Worm (Caenorhabditis elegans) whole organism, young adult: ENCODE measurements around the gene txt-13.

Experiments used
- B0336.3 ChIP-seq: fragments of 200-800 bp; sonication (Bioruptor generic); IDR thresholded peaks from 2 replicates; pipeline ENCODE4 v1.3.6; 2022; ENCODE audit warnings: missing genetic modification characterization, missing compliant biosample characterization
- C06A6.2 ChIP-seq: fragments of 200-800 bp; sonication (Bioruptor generic); conservative IDR thresholded peaks from 2 replicates; pipeline ENCODE4 v1.3.6; 2022; ENCODE audit warnings: missing genetic modification characterization, missing compliant biosample characterization
- F39B2.1 ChIP-seq: fragments of 200-800 bp; sonication (Bioruptor generic); IDR thresholded peaks from 2 replicates; pipeline ENCODE4 v1.3.6; 2022; ENCODE audit warnings: missing genetic modification reagents, missing genetic modification characterization, missing compliant biosample characterization
- F49E8.2 ChIP-seq: sonication (generic microtip); optimal IDR thresholded peaks from 3 replicates; lab custom pipeline; 2017; ENCODE audit warnings: missing genetic modification characterization, mild to moderate bottlenecking, missing compliant biosample characterization, antibody characterized with exemption, moderate library complexity; ENCODE audit not compliant: insufficient read depth
- F57C9.4 ChIP-seq: sonication (generic microtip); optimal IDR thresholded peaks from 2 replicates; lab custom pipeline; 2017; ENCODE audit warnings: mild to moderate bottlenecking, missing genetic modification characterization, missing compliant biosample characterization
- K12H6.12 ChIP-seq: fragments of 200-800 bp; sonication (Bioruptor generic); optimal IDR thresholded peaks from 2 replicates; lab custom pipeline; 2018; ENCODE audit warnings: mild to moderate bottlenecking, missing genetic modification characterization, missing compliant biosample characterization
- T26A5.8 ChIP-seq: sonication (generic microtip); optimal IDR thresholded peaks from 2 replicates; lab custom pipeline; 2016; ENCODE audit warnings: missing genetic modification characterization, missing compliant biosample characterization
- Y53F4B.3 ChIP-seq: fragments of 200-800 bp; sonication (Bioruptor generic); IDR thresholded peaks from 2 replicates; pipeline ENCODE4 v1.3.6; 2022; ENCODE audit warnings: missing genetic modification reagents, missing genetic modification characterization, missing compliant biosample characterization
- Y53G8AR.9 ChIP-seq: fragments of 200-800 bp; sonication (Bioruptor generic); conservative IDR thresholded peaks from 2 replicates; pipeline ENCODE4 v1.3.6; 2022; ENCODE audit warnings: missing genetic modification reagents, missing genetic modification characterization, missing compliant biosample characterization
- Y56A3A.18 ChIP-seq: fragments of 200-800 bp; sonication (Bioruptor generic); IDR thresholded peaks from 2 replicates; pipeline ENCODE4 v1.3.6; 2022; ENCODE audit warnings: missing genetic modification reagents, missing genetic modification characterization, missing compliant biosample characterization
- Y67H2A.10 ChIP-seq: fragments of 200-800 bp; sonication (Bioruptor generic); conservative IDR thresholded peaks from 2 replicates; pipeline ENCODE4 v1.3.6; 2022; ENCODE audit warnings: missing genetic modification reagents, missing genetic modification characterization, missing compliant biosample characterization
- ZK185.1 ChIP-seq: sonication (generic microtip); optimal IDR thresholded peaks from 2 replicates; lab custom pipeline; 2016; ENCODE audit warnings: mild to moderate bottlenecking, missing genetic modification characterization, missing compliant biosample characterization; ENCODE audit not compliant: poor library complexity, severe bottlenecking
- akir-1 ChIP-seq: fragments of 200-800 bp; sonication (Bioruptor generic); optimal IDR thresholded peaks from 2 replicates; lab custom pipeline; 2018; ENCODE audit warnings: mild to moderate bottlenecking, missing genetic modification characterization, moderate library complexity, missing compliant biosample characterization
- attf-3 ChIP-seq: fragments of 200-800 bp; sonication (Bioruptor generic); conservative IDR thresholded peaks from 2 replicates; pipeline ENCODE4 v1.3.6; 2022; ENCODE audit warnings: missing genetic modification reagents, missing genetic modification characterization, missing compliant biosample characterization
- cebp-1 ChIP-seq, 2 experiments: fragments of 200-800 bp in 1 of 2; sonication (Bioruptor generic) in 1 of 2; sonication (generic microtip) in 1 of 2; IDR thresholded peaks in 1 of 2; optimal IDR thresholded peaks in 1 of 2; 2 replicates each; pipeline versions ENCODE4 v1.3.6 to Lab custom; 2017 to 2022; ENCODE audit warnings: missing compliant biosample characterization in 2 of 2, missing genetic modification characterization in 2 of 2, mild to moderate bottlenecking in 1 of 2, missing genetic modification reagents in 1 of 2, moderate library complexity in 1 of 2
- ceh-27 ChIP-seq: fragments of 200-800 bp; sonication (Bioruptor generic); optimal IDR thresholded peaks from 2 replicates; lab custom pipeline; 2018; ENCODE audit warnings: mild to moderate bottlenecking, missing genetic modification characterization, moderate library complexity, missing compliant biosample characterization
- ceh-40 ChIP-seq: fragments of 200-800 bp; sonication (Bioruptor generic); IDR thresholded peaks from 2 replicates; pipeline ENCODE4 v1.3.6; 2022; ENCODE audit warnings: missing genetic modification characterization, missing compliant biosample characterization
- ceh-79 ChIP-seq: sonication (generic microtip); optimal IDR thresholded peaks from 2 replicates; lab custom pipeline; 2017; ENCODE audit warnings: mild to moderate bottlenecking, missing genetic modification characterization, missing compliant biosample characterization
- ceh-91 ChIP-seq: fragments of 200-800 bp; sonication (Bioruptor generic); IDR thresholded peaks from 2 replicates; pipeline ENCODE4 v1.3.6; 2022; ENCODE audit warnings: missing genetic modification reagents, missing genetic modification characterization, missing compliant biosample characterization
- egl-18 ChIP-seq: fragments of 200-800 bp; sonication (Bioruptor generic); IDR thresholded peaks from 2 replicates; pipeline ENCODE4 v1.3.6; 2022; ENCODE audit warnings: missing genetic modification reagents, missing genetic modification characterization, missing compliant biosample characterization
- fkh-3 ChIP-seq: sonication (generic microtip); optimal IDR thresholded peaks from 2 replicates; lab custom pipeline; 2016; ENCODE audit warnings: mild to moderate bottlenecking, missing genetic modification characterization, missing compliant biosample characterization
- gei-17 ChIP-seq: fragments of 200-800 bp; sonication (Bioruptor generic); optimal IDR thresholded peaks from 2 replicates; lab custom pipeline; 2018; ENCODE audit warnings: mild to moderate bottlenecking, missing genetic modification characterization, missing compliant biosample characterization
- hlh-12 ChIP-seq: sonication (generic microtip); optimal IDR thresholded peaks from 2 replicates; lab custom pipeline; 2016; ENCODE audit warnings: missing genetic modification characterization, missing compliant biosample characterization
- hmg-1.2 ChIP-seq: fragments of 200-800 bp; sonication (Bioruptor generic); IDR thresholded peaks from 2 replicates; pipeline ENCODE4 v1.3.6; 2022; ENCODE audit warnings: missing genetic modification reagents, missing genetic modification characterization, missing compliant biosample characterization
- lin-40 ChIP-seq: sonication (generic microtip); optimal IDR thresholded peaks from 2 replicates; lab custom pipeline; 2016; ENCODE audit warnings: missing genetic modification characterization, mild to moderate bottlenecking, missing compliant biosample characterization, missing genotype, missing genetic modification reagents
- lsy-27 ChIP-seq: sonication (generic microtip); optimal IDR thresholded peaks from 2 replicates; lab custom pipeline; 2017; ENCODE audit warnings: missing genetic modification characterization, mild to moderate bottlenecking, missing compliant biosample characterization, antibody characterized with exemption, missing genotype, borderline replicate concordance; ENCODE audit not compliant: insufficient read depth
- madf-3 ChIP-seq: fragments of 200-800 bp; sonication (Bioruptor generic); IDR thresholded peaks from 2 replicates; pipeline ENCODE4 v1.3.6; 2022; ENCODE audit warnings: missing genetic modification reagents, missing genetic modification characterization, missing compliant biosample characterization
- madf-6 ChIP-seq: fragments of 200-800 bp; sonication (Bioruptor generic); IDR thresholded peaks from 2 replicates; pipeline ENCODE4 v1.3.6; 2022; ENCODE audit warnings: missing genetic modification reagents, missing genetic modification characterization, missing compliant biosample characterization
- madf-8 ChIP-seq: fragments of 200-800 bp; sonication (Bioruptor generic); conservative IDR thresholded peaks from 2 replicates; pipeline ENCODE4 v1.3.6; 2022; ENCODE audit warnings: missing genetic modification reagents, missing genetic modification characterization, missing compliant biosample characterization
- mcd-1 ChIP-seq: fragments of 200-800 bp; sonication (Bioruptor generic); IDR thresholded peaks from 2 replicates; pipeline ENCODE4 v1.3.6; 2022; ENCODE audit warnings: missing genetic modification reagents, missing genetic modification characterization, missing compliant biosample characterization
- mes-4 ChIP-seq: sonication (generic microtip); optimal IDR thresholded peaks from 2 replicates; lab custom pipeline; 2016; ENCODE audit warnings: missing genotype, missing genetic modification characterization, missing compliant biosample characterization
- nhr-80 ChIP-seq: sonication (generic microtip); optimal IDR thresholded peaks from 2 replicates; lab custom pipeline; 2016; ENCODE audit warnings: missing genetic modification characterization, missing compliant biosample characterization
- nhr-90 ChIP-seq: sonication (generic microtip); optimal IDR thresholded peaks from 2 replicates; lab custom pipeline; 2016; ENCODE audit warnings: missing genotype, mild to moderate bottlenecking, missing genetic modification characterization, missing compliant biosample characterization
- pbrm-1 ChIP-seq: fragments of 200-800 bp; sonication (Bioruptor generic); IDR thresholded peaks from 2 replicates; pipeline ENCODE4 v1.3.6; 2022; ENCODE audit warnings: missing genetic modification reagents, missing genetic modification characterization, missing compliant biosample characterization
- rpc-1 ChIP-seq, 2 experiments: fragments of 150-350 bp in 1 of 2; sonication (generic microtip) in 1 of 2; optimal IDR thresholded peaks; 2 replicates each; lab custom pipeline; 2014 to 2018; ENCODE audit warnings: missing biosample characterization in 1 of 2, missing genetic modification characterization in 1 of 2, missing genetic modification reagents in 1 of 2, missing genotype in 1 of 2
- somi-1 ChIP-seq: fragments of 200-800 bp; sonication (Bioruptor generic); optimal IDR thresholded peaks from 2 replicates; lab custom pipeline; 2018; ENCODE audit warnings: mild to moderate bottlenecking, missing genetic modification characterization, missing compliant biosample characterization
- sptf-2 ChIP-seq: fragments of 200-800 bp; sonication (Bioruptor generic); optimal IDR thresholded peaks from 2 replicates; lab custom pipeline; 2018; ENCODE audit warnings: mild to moderate bottlenecking, missing genetic modification characterization, missing compliant biosample characterization
- zfh-2 ChIP-seq: fragments of 200-800 bp; sonication (Bioruptor generic); conservative IDR thresholded peaks from 2 replicates; pipeline ENCODE4 v1.3.6; 2022; ENCODE audit warnings: missing genetic modification reagents, missing genetic modification characterization, missing compliant biosample characterization
- ztf-25 ChIP-seq: fragments of 200-800 bp; sonication (Bioruptor generic); IDR thresholded peaks from 2 replicates; pipeline ENCODE4 v1.3.6; 2022; ENCODE audit warnings: missing genetic modification reagents, missing genetic modification characterization, missing compliant biosample characterization
- ztf-26 ChIP-seq: sonication (generic microtip); optimal IDR thresholded peaks from 2 replicates; lab custom pipeline; 2017; ENCODE audit warnings: missing genetic modification characterization, missing compliant biosample characterization
- ztf-3 ChIP-seq: fragments of 200-800 bp; sonication (Bioruptor generic); optimal IDR thresholded peaks from 2 replicates; lab custom pipeline; 2018; ENCODE audit warnings: mild to moderate bottlenecking, missing genetic modification characterization, missing compliant biosample characterization

The txt-13 gene

ce11 chrII:10527649-10528134 is 42.7 kb upstream of the txt-13 start, which contains the start of gene mab-10 (continued):
- TF ChIP-seq Y53F4B.3 (GFP tag; lab: Robert Waterston, UW) (no peak), ceh-79 (no peak), Y53G8AR.9 (GFP tag; lab: Robert Waterston, UW) (no peak), B0336.3 (GFP tag; lab: Robert Waterston, UW) (peak; percentile 45; the same call in 1 of the 2 replicates), ceh-91 (no peak), T26A5.8 (tag; lab: Kevin White, UChicago) (no peak), akir-1 (GFP tag; lab: Kevin White, UChicago) (no peak), madf-6 (GFP tag; lab: Robert Waterston, UW) (no peak), K12H6.12 (peak; percentile 44), fkh-3 (no peak), ztf-26 (tag; lab: Kevin White, UChicago) (peak; percentile 64), ceh-27 (GFP tag; lab: Kevin White, UChicago) (peak; percentile 35), C06A6.2 (GFP tag; lab: Robert Waterston, UW) (peak; percentile 42; the same call in 1 of the 2 replicates), ZK185.1 (no peak), F39B2.1 (no peak), pbrm-1 (GFP tag; lab: Robert Waterston, UW) (no peak), Y67H2A.10 (no peak), ztf-25 (GFP tag; lab: Robert Waterston, UW) (no peak), rpc-1 (optimal IDR thresholded peaks at IDR 0.05; lab: Kevin White, UChicago) (no peak), rpc-1 (tag; optimal IDR thresholded peaks at IDR 0.05; lab: Kevin White, UChicago) (no peak), ztf-3 (GFP tag; lab: Kevin White, UChicago) (no peak), sptf-2 (GFP tag; lab: Kevin White, UChicago) (no peak), madf-8 (GFP tag; lab: Robert Waterston, UW) (no peak), egl-18 (no peak), somi-1 (GFP tag; lab: Kevin White, UChicago) (no peak), mcd-1 (GFP tag; lab: Robert Waterston, UW) (peak; percentile 56), F49E8.2 (tag; lab: Kevin White, UChicago) (no peak), nhr-80 (tag; lab: Kevin White, UChicago) (peak; percentile 76), F57C9.4 (tag; lab: Kevin White, UChicago) (no peak), gei-17 (GFP tag; lab: Kevin White, UChicago) (no peak), ceh-40 (no peak), hmg-1.2 (GFP tag; lab: Robert Waterston, UW) (peak; percentile 72), nhr-90 (tag; lab: Kevin White, UChicago) (peak; percentile 30), mes-4 (tag; lab: Kevin White, UChicago) (no peak), madf-3 (GFP tag; lab: Robert Waterston, UW) (no peak), attf-3 (GFP tag; lab: Robert Waterston, UW) (no peak), zfh-2 (GFP tag; lab: Robert Waterston, UW) (peak; percentile 99), cebp-1 (GFP tag; IDR thresholded peaks at IDR 0.05; lab: Robert Waterston, UW) (no peak), cebp-1 (tag; optimal IDR thresholded peaks at IDR 0.05; lab: Kevin White, UChicago) (peak; percentile 66), hlh-12 (tag; lab: Kevin White, UChicago) (no peak), Y56A3A.18 (no peak), lin-40 (peak; percentile 32), lsy-27 (no peak)
